Fruit fly (Drosophila melanogaster): ENCODE results near the gene Hrs.

Gene Hrs

dm6 chr2L:2757930-2758556, 18.3 kb downstream of the Hrs start:
- no peak for TF ChIP-seq Sox15 (GFP tag; optimal IDR thresholded peaks at IDR 0.05)
- peak; percentile 15 for TF ChIP-seq svp (GFP tag)
- no peak for TF ChIP-seq eg (GFP tag; IDR thresholded peaks at IDR 0.05)
- no peak for TF ChIP-seq CG6276 (GFP tag; optimal IDR thresholded peaks at IDR 0.05)
- no peak for TF ChIP-seq lz (GFP tag; optimal IDR thresholded peaks at IDR 0.05)
- no peak for TF ChIP-seq dac (GFP tag; optimal IDR thresholded peaks at IDR 0.05)
- no peak for TF ChIP-seq topi (GFP tag; optimal IDR thresholded peaks at IDR 0.05)

- TF ChIP-seq CG6854 (GFP tag; optimal IDR thresholded peaks at IDR 0.05) (peak; percentile 67), acj6 (GFP tag; optimal IDR thresholded peaks at IDR 0.05) (peak; percentile 93), CG32006 (GFP tag; optimal IDR thresholded peaks at IDR 0.05) (peak; percentile 84), Smox (GFP tag; optimal IDR thresholded peaks at IDR 0.05) (peak; percentile 92), CG11902 (GFP tag; optimal IDR thresholded peaks at IDR 0.05) (peak; percentile 91), fd59A (GFP tag; optimal IDR thresholded peaks at IDR 0.05) (peak; percentile 69), fkh (GFP tag; optimal IDR thresholded peaks at IDR 0.05) (peak; percentile 48), Met (GFP tag; optimal IDR thresholded peaks at IDR 0.05) (peak; percentile 92), cyc (GFP tag; optimal IDR thresholded peaks at IDR 0.05) (peak; percentile 93), salr (GFP tag; optimal IDR thresholded peaks at IDR 0.05) (peak; percentile 67 to 79), esn (GFP tag; optimal IDR thresholded peaks at IDR 0.05) (peak; percentile 93), Eip93F (GFP tag; optimal IDR thresholded peaks at IDR 0.05) (peak; percentile 87), CG15336 (GFP tag; IDR thresholded peaks at IDR 0.05) (peak; percentile 83), CG4318 (GFP tag; optimal IDR thresholded peaks at IDR 0.05) (peak; percentile 76), CG3032 (tag; optimal IDR thresholded peaks at IDR 0.05) (peak; percentile 91), Ets21C (GFP tag; optimal IDR thresholded peaks at IDR 0.05) (peak; percentile 90), achi (GFP tag; optimal IDR thresholded peaks at IDR 0.05) (peak; percentile 87), dac (GFP tag; optimal IDR thresholded peaks at IDR 0.05) (peak; percentile 75), CG16779 (tag; optimal IDR thresholded peaks at IDR 0.05) (peak; percentile 53), lz (GFP tag; optimal IDR thresholded peaks at IDR 0.05) (peak; percentile 93), OdsH (GFP tag; optimal IDR thresholded peaks at IDR 0.05) (peak; percentile 92), topi (GFP tag; optimal IDR thresholded peaks at IDR 0.05) (peak; percentile 94), Lpt (GFP tag; optimal IDR thresholded peaks at IDR 0.05) (peak; percentile 76), CG3919 (GFP tag; optimal IDR thresholded peaks at IDR 0.05) (peak; percentile 89), Blimp-1 (GFP tag; optimal IDR thresholded peaks at IDR 0.05) (peak; percentile 70), CG1621 (tag; optimal IDR thresholded peaks at IDR 0.05) (peak; percentile 83), CG8119 (GFP tag; IDR thresholded peaks at IDR 0.05) (peak; percentile 76; the same call in 2 of the 3 replicates), net (GFP tag; optimal IDR thresholded peaks at IDR 0.05) (peak; percentile 80), Ets96B (tag; optimal IDR thresholded peaks at IDR 0.05) (peak; percentile 89), CG8632 (GFP tag; optimal IDR thresholded peaks at IDR 0.05) (peak; percentile 83), fd85E (GFP tag; optimal IDR thresholded peaks at IDR 0.05) (peak; percentile 47), CG6163 (GFP tag; IDR thresholded peaks at IDR 0.05) (peak; percentile 93), CG6792 (GFP tag; optimal IDR thresholded peaks at IDR 0.05) (peak; percentile 89), CG6276 (GFP tag; optimal IDR thresholded peaks at IDR 0.05) (no peak), Sox14 (GFP tag; optimal IDR thresholded peaks at IDR 0.05) (peak; percentile 91), CG8319 (GFP tag; optimal IDR thresholded peaks at IDR 0.05) (peak; percentile 78), svp (GFP tag) (peak; percentile 97), Hr39 (GFP tag; optimal IDR thresholded peaks at IDR 0.05) (peak; percentile 93), Eip75B (GFP tag; optimal IDR thresholded peaks at IDR 0.05) (peak; percentile 89), Eip78C (GFP tag) (peak; percentile 95), Sox15 (GFP tag; optimal IDR thresholded peaks at IDR 0.05) (peak; percentile 83), dsx (GFP tag; optimal IDR thresholded peaks at IDR 0.05; ENCODE audit: poor library complexity, severe bottlenecking) (peak; percentile 85), Hr38 (GFP tag; optimal IDR thresholded peaks at IDR 0.05) (no peak), CG11762 (GFP tag; optimal IDR thresholded peaks at IDR 0.05; ENCODE audit: insufficient read depth) (peak; percentile 78), CG31627 (GFP tag; optimal IDR thresholded peaks at IDR 0.05) (peak; percentile 91), Sox102F (GFP tag; optimal IDR thresholded peaks at IDR 0.05) (peak; percentile 90), CG6808 (GFP tag; optimal IDR thresholded peaks at IDR 0.05) (peak; percentile 74)
These were observed 19.9 kb downstream of the Hrs start, which contains the start of the genes HemK2, Snapin and Tnpo-SR for dm6 chr2L:2759654-2760053. Gene HemK2 (minus strand): TSS chr2L:2759677. Gene Snapin (minus strand): TSS chr2L:2759677. Gene Tnpo-SR (plus strand): TSS chr2L:2759924.
